Worm (Caenorhabditis elegans) whole organism, L4/young adult: ENCODE measurements around the gene pbs-3.

Source experiments
- W03F9.2 ChIP-seq: fragments of 150-350 bp; optimal IDR thresholded peaks from 2 replicates; lab custom pipeline; 2014; ENCODE audit warnings: missing biosample characterization, missing genetic modification characterization
- him-1 ChIP-seq: sonication (generic microtip); optimal IDR thresholded peaks from 2 replicates; lab custom pipeline; 2016; ENCODE audit warnings: missing genotype, missing genetic modification reagents, missing genetic modification characterization, missing compliant biosample characterization

DNA sequence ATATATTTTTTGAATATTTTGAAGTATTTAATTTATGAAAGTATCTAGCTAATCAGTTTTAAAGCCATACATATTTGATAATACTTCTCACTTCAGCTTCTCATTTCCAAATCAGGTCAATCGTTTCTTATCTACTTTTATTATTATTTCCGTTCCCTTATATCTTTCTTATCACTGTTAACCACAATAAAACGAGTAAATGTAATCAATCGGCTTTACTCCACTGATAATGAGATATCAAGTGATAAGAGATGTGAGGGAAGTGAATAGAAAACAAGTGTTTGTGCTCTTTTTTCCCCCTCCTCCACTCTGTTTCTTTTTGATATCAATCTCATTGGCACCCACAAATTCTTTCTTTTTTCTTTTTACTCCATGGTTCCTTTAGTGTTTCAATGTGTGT, 11.3 kb upstream of the pbs-3 start:
- TF ChIP-seq him-1 (tag; lab: Kevin White, UChicago) = no peak
- no peak for TF ChIP-seq W03F9.2
